Worm (Caenorhabditis elegans) whole organism, young adult: ENCODE measurements around the gene F52H3.11.

Experiments used
- B0035.1 ChIP-seq: sonication (generic microtip); optimal IDR thresholded peaks from 2 replicates; lab custom pipeline; 2016; ENCODE audit warnings: missing genetic modification characterization, mild to moderate bottlenecking, missing compliant biosample characterization, missing genotype, missing genetic modification reagents
- B0261.1 ChIP-seq: sonication (generic microtip); optimal IDR thresholded peaks from 2 replicates; lab custom pipeline; 2016; ENCODE audit warnings: mild to moderate bottlenecking, missing genetic modification characterization, moderate library complexity, missing compliant biosample characterization
- C17E4.6 ChIP-seq: fragments of 200-800 bp; sonication (Bioruptor generic); IDR thresholded peaks from 2 replicates; pipeline ENCODE4 v1.3.6; 2022; ENCODE audit warnings: missing genetic modification reagents, missing genetic modification characterization, missing compliant biosample characterization
- F23B12.7 ChIP-seq: sonication (generic microtip); optimal IDR thresholded peaks from 2 replicates; lab custom pipeline; 2017; ENCODE audit warnings: missing genetic modification characterization, mild to moderate bottlenecking, missing compliant biosample characterization, antibody characterized with exemption, moderate library complexity; ENCODE audit not compliant: insufficient read depth
- K11D2.4 ChIP-seq: fragments of 200-800 bp; sonication (Bioruptor generic); IDR thresholded peaks from 2 replicates; pipeline ENCODE4 v1.3.6; 2022; ENCODE audit warnings: missing genetic modification reagents, missing genetic modification characterization, missing compliant biosample characterization
- T07F8.4 ChIP-seq: sonication (generic microtip); optimal IDR thresholded peaks from 2 replicates; lab custom pipeline; 2016; ENCODE audit warnings: mild to moderate bottlenecking, missing genetic modification characterization, moderate library complexity, missing compliant biosample characterization
- T26A5.8 ChIP-seq: sonication (generic microtip); optimal IDR thresholded peaks from 2 replicates; lab custom pipeline; 2016; ENCODE audit warnings: missing genetic modification characterization, missing compliant biosample characterization
- Y53G8AR.9 ChIP-seq: fragments of 200-800 bp; sonication (Bioruptor generic); conservative IDR thresholded peaks from 2 replicates; pipeline ENCODE4 v1.3.6; 2022; ENCODE audit warnings: missing genetic modification reagents, missing genetic modification characterization, missing compliant biosample characterization
- ZK185.1 ChIP-seq: sonication (generic microtip); optimal IDR thresholded peaks from 2 replicates; lab custom pipeline; 2016; ENCODE audit warnings: mild to moderate bottlenecking, missing genetic modification characterization, missing compliant biosample characterization; ENCODE audit not compliant: poor library complexity, severe bottlenecking
- akir-1 ChIP-seq: fragments of 200-800 bp; sonication (Bioruptor generic); optimal IDR thresholded peaks from 2 replicates; lab custom pipeline; 2018; ENCODE audit warnings: mild to moderate bottlenecking, missing genetic modification characterization, moderate library complexity, missing compliant biosample characterization
- attf-5 ChIP-seq: fragments of 200-800 bp; sonication (Bioruptor generic); optimal IDR thresholded peaks from 2 replicates; lab custom pipeline; 2018; ENCODE audit warnings: mild to moderate bottlenecking, missing genetic modification characterization, missing compliant biosample characterization
- bed-1 ChIP-seq: fragments of 200-800 bp; sonication (Bioruptor generic); IDR thresholded peaks from 2 replicates; pipeline ENCODE4 v1.3.6; 2022; ENCODE audit warnings: missing genetic modification reagents, missing genetic modification characterization, missing compliant biosample characterization
- ceh-100 ChIP-seq: fragments of 200-800 bp; sonication (Bioruptor generic); IDR thresholded peaks from 2 replicates; pipeline ENCODE4 v1.3.6; 2022; ENCODE audit warnings: missing genetic modification reagents, missing genetic modification characterization, missing compliant biosample characterization
- ceh-27 ChIP-seq: fragments of 200-800 bp; sonication (Bioruptor generic); optimal IDR thresholded peaks from 2 replicates; lab custom pipeline; 2018; ENCODE audit warnings: mild to moderate bottlenecking, missing genetic modification characterization, moderate library complexity, missing compliant biosample characterization
- die-1 ChIP-seq: sonication (generic microtip); optimal IDR thresholded peaks from 2 replicates; lab custom pipeline; 2016; ENCODE audit warnings: missing genotype, mild to moderate bottlenecking, missing genetic modification characterization, missing compliant biosample characterization
- dpl-1 ChIP-seq: fragments of 150-350 bp; optimal IDR thresholded peaks from 2 replicates; lab custom pipeline; 2014; ENCODE audit warnings: missing biosample characterization, missing genetic modification reagents, missing genetic modification characterization
- efl-1 ChIP-seq: fragments of 150-350 bp; optimal IDR thresholded peaks from 2 replicates; lab custom pipeline; 2014; ENCODE audit warnings: missing biosample characterization, missing genetic modification reagents, missing genetic modification characterization
- egl-18 ChIP-seq: fragments of 200-800 bp; sonication (Bioruptor generic); IDR thresholded peaks from 2 replicates; pipeline ENCODE4 v1.3.6; 2022; ENCODE audit warnings: missing genetic modification reagents, missing genetic modification characterization, missing compliant biosample characterization
- egl-44 ChIP-seq: fragments of 200-800 bp; sonication (Bioruptor generic); IDR thresholded peaks from 2 replicates; pipeline ENCODE4 v1.3.6; 2022; ENCODE audit warnings: missing genetic modification reagents, missing genetic modification characterization, missing compliant biosample characterization
- egrh-3 ChIP-seq: fragments of 200-800 bp; sonication (Bioruptor generic); IDR thresholded peaks from 2 replicates; pipeline ENCODE4 v1.3.6; 2022; ENCODE audit warnings: missing genetic modification reagents, missing genetic modification characterization, missing compliant biosample characterization
- lag-1 ChIP-seq: fragments of 200-800 bp; sonication (Bioruptor generic); IDR thresholded peaks from 2 replicates; pipeline ENCODE4 v1.3.6; 2022; ENCODE audit warnings: missing genetic modification reagents, missing genetic modification characterization, missing compliant biosample characterization
- let-526 ChIP-seq: fragments of 200-800 bp; sonication (Bioruptor generic); IDR thresholded peaks from 2 replicates; pipeline ENCODE4 v1.3.6; 2022; ENCODE audit warnings: missing genetic modification reagents, missing genetic modification characterization, missing compliant biosample characterization
- lin-40 ChIP-seq: sonication (generic microtip); optimal IDR thresholded peaks from 2 replicates; lab custom pipeline; 2016; ENCODE audit warnings: missing genetic modification characterization, mild to moderate bottlenecking, missing compliant biosample characterization, missing genotype, missing genetic modification reagents
- madf-6 ChIP-seq: fragments of 200-800 bp; sonication (Bioruptor generic); IDR thresholded peaks from 2 replicates; pipeline ENCODE4 v1.3.6; 2022; ENCODE audit warnings: missing genetic modification reagents, missing genetic modification characterization, missing compliant biosample characterization
- madf-8 ChIP-seq: fragments of 200-800 bp; sonication (Bioruptor generic); conservative IDR thresholded peaks from 2 replicates; pipeline ENCODE4 v1.3.6; 2022; ENCODE audit warnings: missing genetic modification reagents, missing genetic modification characterization, missing compliant biosample characterization
- mel-28 ChIP-seq: sonication (generic microtip); optimal IDR thresholded peaks from 2 replicates; lab custom pipeline; 2016; ENCODE audit warnings: borderline replicate concordance, mild to moderate bottlenecking, missing genetic modification characterization, missing compliant biosample characterization
- mes-4 ChIP-seq: sonication (generic microtip); optimal IDR thresholded peaks from 2 replicates; lab custom pipeline; 2016; ENCODE audit warnings: missing genotype, missing genetic modification characterization, missing compliant biosample characterization
- mxl-1 ChIP-seq: sonication (generic microtip); optimal IDR thresholded peaks from 2 replicates; lab custom pipeline; 2016; ENCODE audit warnings: missing genetic modification characterization, missing compliant biosample characterization
- nfya-2 ChIP-seq: fragments of 200-800 bp; sonication (Bioruptor generic); IDR thresholded peaks from 2 replicates; pipeline ENCODE4 v1.3.6; 2022; ENCODE audit warnings: missing genetic modification reagents, missing genetic modification characterization, missing compliant biosample characterization
- nfyb-1 ChIP-seq: fragments of 200-800 bp; sonication (Bioruptor generic); IDR thresholded peaks from 2 replicates; pipeline ENCODE4 v1.3.6; 2022; ENCODE audit warnings: missing genetic modification reagents, missing genetic modification characterization, missing compliant biosample characterization
- nhr-120 ChIP-seq: fragments of 200-800 bp; sonication (Bioruptor generic); IDR thresholded peaks from 2 replicates; pipeline ENCODE4 v1.3.6; 2022; ENCODE audit warnings: missing genetic modification characterization, missing compliant biosample characterization
- nhr-27 ChIP-seq: fragments of 200-800 bp; sonication (Bioruptor generic); optimal IDR thresholded peaks from 2 replicates; lab custom pipeline; 2018; ENCODE audit warnings: mild to moderate bottlenecking, missing genetic modification characterization, moderate library complexity, missing compliant biosample characterization
- rcor-1 ChIP-seq: fragments of 200-800 bp; sonication (Bioruptor generic); IDR thresholded peaks from 2 replicates; pipeline ENCODE4 v1.3.6; 2022; ENCODE audit warnings: missing genetic modification reagents, missing genetic modification characterization, missing compliant biosample characterization
- repo-1 ChIP-seq: sonication (generic microtip); optimal IDR thresholded peaks from 2 replicates; lab custom pipeline; 2017; ENCODE audit warnings: mild to moderate bottlenecking, missing genetic modification characterization, missing compliant biosample characterization
- sea-2 ChIP-seq: fragments of 200-800 bp; sonication (Bioruptor generic); IDR thresholded peaks from 2 replicates; pipeline ENCODE4 v1.3.6; 2022; ENCODE audit warnings: missing genetic modification characterization, missing compliant biosample characterization
- snpc-1.1 ChIP-seq: sonication (generic microtip); optimal IDR thresholded peaks from 2 replicates; lab custom pipeline; 2017; ENCODE audit warnings: missing genetic modification characterization, mild to moderate bottlenecking, missing compliant biosample characterization, antibody characterized with exemption, moderate library complexity, missing genotype, missing genetic modification reagents; ENCODE audit not compliant: insufficient read depth
- snpc-1.3 ChIP-seq: sonication (generic microtip); optimal IDR thresholded peaks from 2 replicates; lab custom pipeline; 2017; ENCODE audit warnings: missing genetic modification characterization, mild to moderate bottlenecking, missing compliant biosample characterization, antibody characterized with exemption, moderate library complexity, missing genotype, missing genetic modification reagents; ENCODE audit not compliant: insufficient read depth
- zfh-2 ChIP-seq: fragments of 200-800 bp; sonication (Bioruptor generic); conservative IDR thresholded peaks from 2 replicates; pipeline ENCODE4 v1.3.6; 2022; ENCODE audit warnings: missing genetic modification reagents, missing genetic modification characterization, missing compliant biosample characterization
- ztf-22 ChIP-seq: fragments of 200-800 bp; sonication (Bioruptor generic); optimal IDR thresholded peaks from 2 replicates; lab custom pipeline; 2018; ENCODE audit warnings: mild to moderate bottlenecking, missing genetic modification characterization, moderate library complexity, missing compliant biosample characterization
- ztf-25 ChIP-seq: fragments of 200-800 bp; sonication (Bioruptor generic); IDR thresholded peaks from 2 replicates; pipeline ENCODE4 v1.3.6; 2022; ENCODE audit warnings: missing genetic modification reagents, missing genetic modification characterization, missing compliant biosample characterization
- ztf-3 ChIP-seq: fragments of 200-800 bp; sonication (Bioruptor generic); optimal IDR thresholded peaks from 2 replicates; lab custom pipeline; 2018; ENCODE audit warnings: mild to moderate bottlenecking, missing genetic modification characterization, missing compliant biosample characterization
- ztf-6 ChIP-seq: fragments of 200-800 bp; sonication (Bioruptor generic); IDR thresholded peaks from 2 replicates; pipeline ENCODE4 v1.3.6; 2022; ENCODE audit warnings: missing genetic modification reagents, missing genetic modification characterization, missing compliant biosample characterization

The F52H3.11 gene

ce11 chrII:10016013-10016412 is 28.9 kb downstream of the F52H3.11 start, which contains the start of gene lec-2 (continued):
- no peak for TF ChIP-seq let-526 (GFP tag; lab: Robert Waterston, UW)
- no peak for TF ChIP-seq dpl-1 (GFP tag; lab: Kevin White, UChicago)
- no peak for TF ChIP-seq madf-6 (GFP tag; lab: Robert Waterston, UW)
- no peak for TF ChIP-seq sea-2 (GFP tag; lab: Robert Waterston, UW)
- no peak for TF ChIP-seq ztf-22 (GFP tag; lab: Kevin White, UChicago)
- TF ChIP-seq rcor-1 (GFP tag; lab: Robert Waterston, UW), result no peak
- TF ChIP-seq ztf-25 (GFP tag; lab: Robert Waterston, UW), result no peak
- TF ChIP-seq ceh-27 (GFP tag; lab: Kevin White, UChicago), result no peak
- no peak for TF ChIP-seq egl-44 (GFP tag; lab: Robert Waterston, UW)
- no peak for TF ChIP-seq nfya-2 (GFP tag; lab: Robert Waterston, UW)
- peak; percentile 63 for TF ChIP-seq lin-40
- TF ChIP-seq akir-1, result no peak
- no peak for TF ChIP-seq B0035.1 (tag; lab: Kevin White, UChicago)
- TF ChIP-seq bed-1, result no peak
- 0 out of 2 replicates have a peak, but pooled peaks have one; percentile 65 for TF ChIP-seq nfyb-1
- TF ChIP-seq T26A5.8, result no peak
- TF ChIP-seq lag-1 (GFP tag; lab: Robert Waterston, UW), result no peak
- TF ChIP-seq mxl-1 (tag; lab: Kevin White, UChicago), result no peak
- no peak for TF ChIP-seq ceh-100 (GFP tag; lab: Robert Waterston, UW)
- TF ChIP-seq nhr-120 (GFP tag; lab: Robert Waterston, UW), result no peak
- TF ChIP-seq C17E4.6 (GFP tag; lab: Robert Waterston, UW), result no peak
- no peak for TF ChIP-seq mel-28 (tag; lab: Kevin White, UChicago)
- TF ChIP-seq zfh-2 (GFP tag; lab: Robert Waterston, UW), result peak; percentile 88
- peak; percentile 0 for TF ChIP-seq ztf-3 (GFP tag; lab: Kevin White, UChicago)
- TF ChIP-seq K11D2.4 (GFP tag; lab: Robert Waterston, UW), result peak; percentile 69; the same call in 1 of the 2 replicates
- no peak for TF ChIP-seq madf-8 (GFP tag; lab: Robert Waterston, UW)
- TF ChIP-seq mes-4 (tag; lab: Kevin White, UChicago), result no peak
- TF ChIP-seq ZK185.1 (tag; lab: Kevin White, UChicago), result no peak
- no peak for TF ChIP-seq snpc-1.1 (tag; lab: Kevin White, UChicago)
- TF ChIP-seq nhr-27 (tag; lab: Kevin White, UChicago), result no peak
- TF ChIP-seq attf-5 (GFP tag; lab: Kevin White, UChicago), result peak; percentile 33
- no peak for TF ChIP-seq ztf-6 (GFP tag; lab: Robert Waterston, UW)
- no peak for TF ChIP-seq snpc-1.3 (tag; lab: Kevin White, UChicago)
- no peak for TF ChIP-seq B0261.1
- no peak for TF ChIP-seq Y53G8AR.9 (GFP tag; lab: Robert Waterston, UW)
- TF ChIP-seq F23B12.7 (tag; lab: Kevin White, UChicago), result no peak
- TF ChIP-seq efl-1 (GFP tag; lab: Kevin White, UChicago), result no peak
- peak; percentile 13; the same call in 1 of the 2 replicates for TF ChIP-seq egrh-3 (GFP tag; lab: Robert Waterston, UW)
- no peak for TF ChIP-seq T07F8.4
- no peak for TF ChIP-seq egl-18 (GFP tag; lab: Robert Waterston, UW)
- TF ChIP-seq repo-1 (tag; lab: Kevin White, UChicago), result no peak
- peak; percentile 12 for TF ChIP-seq die-1 (tag; lab: Kevin White, UChicago)
